Worm (Caenorhabditis elegans) whole organism, late embryonic: ENCODE results near the gene T19D12.4.

Experiments
- C08G9.2 ChIP-seq: sonication (generic microtip); optimal IDR thresholded peaks from 2 replicates; lab custom pipeline; 2016; ENCODE audit warnings: mild to moderate bottlenecking, missing genetic modification characterization, moderate library complexity, missing compliant biosample characterization
- F13H6.1 ChIP-seq: sonication (generic microtip); optimal IDR thresholded peaks from 2 replicates; lab custom pipeline; 2016; ENCODE audit warnings: missing genetic modification characterization, missing compliant biosample characterization
- T23F11.4 ChIP-seq: fragments of 200-800 bp; sonication (Bioruptor generic); optimal IDR thresholded peaks from 2 replicates; lab custom pipeline; 2018; ENCODE audit warnings: mild to moderate bottlenecking, missing genetic modification characterization, missing compliant biosample characterization
- Y22D7AL.16 ChIP-seq: sonication (generic microtip); optimal IDR thresholded peaks from 2 replicates; lab custom pipeline; 2016; ENCODE audit warnings: missing genetic modification characterization, missing compliant biosample characterization
- ahr-1 ChIP-seq: sonication (generic microtip); optimal IDR thresholded peaks from 2 replicates; lab custom pipeline; 2016; ENCODE audit warnings: missing genetic modification characterization, missing compliant biosample characterization
- ama-1 ChIP-seq: fragments of 150-350 bp; optimal IDR thresholded peaks from 2 replicates; lab custom pipeline; 2014
- ceh-14 ChIP-seq: sonication (generic microtip); optimal IDR thresholded peaks from 2 replicates; lab custom pipeline; 2016; ENCODE audit warnings: missing genotype, missing genetic modification characterization, missing compliant biosample characterization
- ceh-19 ChIP-seq: fragments of 200-800 bp; sonication (Bioruptor generic); optimal IDR thresholded peaks from 2 replicates; lab custom pipeline; 2018; ENCODE audit warnings: mild to moderate bottlenecking, missing genetic modification characterization, missing compliant biosample characterization
- ceh-30 ChIP-seq: fragments of 150-350 bp; optimal IDR thresholded peaks from 2 replicates; lab custom pipeline; 2014; ENCODE audit warnings: missing biosample characterization, missing genetic modification characterization
- ceh-34 ChIP-seq: sonication (generic microtip); optimal IDR thresholded peaks from 2 replicates; lab custom pipeline; 2016; ENCODE audit warnings: mild to moderate bottlenecking, missing genetic modification characterization, missing compliant biosample characterization
- ceh-45 ChIP-seq: fragments of 200-800 bp; sonication (Bioruptor generic); IDR thresholded peaks from 2 replicates; pipeline ENCODE4 v1.3.6; 2022; ENCODE audit warnings: missing genetic modification reagents, missing genetic modification characterization, missing compliant biosample characterization
- ceh-48 ChIP-seq: sonication (generic microtip); optimal IDR thresholded peaks from 2 replicates; lab custom pipeline; 2016; ENCODE audit warnings: missing genetic modification characterization, inconsistent platforms, missing compliant biosample characterization
- che-1 ChIP-seq: sonication (generic microtip); optimal IDR thresholded peaks from 2 replicates; lab custom pipeline; 2016; ENCODE audit warnings: mild to moderate bottlenecking, missing genetic modification characterization, missing compliant biosample characterization
- dve-1 ChIP-seq: sonication (generic microtip); optimal IDR thresholded peaks from 2 replicates; lab custom pipeline; 2017; ENCODE audit warnings: antibody characterized with exemption, mild to moderate bottlenecking, missing genetic modification characterization, missing compliant biosample characterization
- ets-4 ChIP-seq: sonication (generic microtip); optimal IDR thresholded peaks from 2 replicates; lab custom pipeline; 2016; ENCODE audit warnings: missing genetic modification characterization, missing compliant biosample characterization
- eyg-1 ChIP-seq: sonication (generic microtip); optimal IDR thresholded peaks from 2 replicates; lab custom pipeline; 2016; ENCODE audit warnings: missing genotype, missing genetic modification characterization, missing compliant biosample characterization
- fkh-10 ChIP-seq: fragments of 150-350 bp; optimal IDR thresholded peaks from 2 replicates; lab custom pipeline; 2014; ENCODE audit warnings: missing biosample characterization, missing genetic modification reagents, missing genetic modification characterization
- fkh-6 ChIP-seq: sonication (generic microtip); optimal IDR thresholded peaks from 2 replicates; lab custom pipeline; 2016; ENCODE audit warnings: missing genetic modification characterization, missing compliant biosample characterization
- hlh-13 ChIP-seq: fragments of 200-800 bp; sonication (Bioruptor generic); optimal IDR thresholded peaks from 2 replicates; lab custom pipeline; 2018; ENCODE audit warnings: mild to moderate bottlenecking, missing genetic modification characterization, missing compliant biosample characterization
- hlh-15 ChIP-seq: sonication (generic microtip); optimal IDR thresholded peaks from 2 replicates; lab custom pipeline; 2016; ENCODE audit warnings: missing genetic modification characterization, missing compliant biosample characterization
- hlh-30 ChIP-seq: sonication (generic microtip); optimal IDR thresholded peaks from 2 replicates; lab custom pipeline; 2017; ENCODE audit warnings: antibody characterized with exemption, missing genetic modification characterization, missing compliant biosample characterization; ENCODE audit not compliant: insufficient read depth
- hlh-8 ChIP-seq: sonication (generic microtip); optimal IDR thresholded peaks from 2 replicates; lab custom pipeline; 2016; ENCODE audit warnings: missing genotype, missing genetic modification characterization, missing compliant biosample characterization
- lim-6 ChIP-seq: sonication (generic microtip); optimal IDR thresholded peaks from 2 replicates; lab custom pipeline; 2016; ENCODE audit warnings: missing genetic modification characterization, missing compliant biosample characterization
- odd-2 ChIP-seq: sonication (generic microtip); optimal IDR thresholded peaks from 2 replicates; lab custom pipeline; 2017; ENCODE audit warnings: antibody characterized with exemption, mild to moderate bottlenecking, missing genetic modification characterization, missing compliant biosample characterization
- pha-2 ChIP-seq: sonication (generic microtip); optimal IDR thresholded peaks from 2 replicates; lab custom pipeline; 2017; ENCODE audit warnings: mild to moderate bottlenecking, missing genetic modification characterization, missing compliant biosample characterization
- pha-4 ChIP-seq: fragments of 150-350 bp; optimal IDR thresholded peaks from 2 replicates; lab custom pipeline; 2018; ENCODE audit warnings: missing biosample characterization, missing genetic modification reagents, missing genetic modification characterization
- pqm-1 ChIP-seq: sonication (generic microtip); optimal IDR thresholded peaks from 2 replicates; lab custom pipeline; 2016; ENCODE audit warnings: missing genetic modification characterization, missing compliant biosample characterization
- ref-2 ChIP-seq: sonication (generic microtip); optimal IDR thresholded peaks from 2 replicates; lab custom pipeline; 2016; ENCODE audit warnings: missing genetic modification characterization, missing compliant biosample characterization
- sdc-2 ChIP-seq: sonication (generic microtip); optimal IDR thresholded peaks from 2 replicates; lab custom pipeline; 2016; ENCODE audit warnings: missing genotype, missing genetic modification characterization, missing compliant biosample characterization
- sox-2 ChIP-seq: fragments of 200-800 bp; sonication (Bioruptor generic); IDR thresholded peaks from 2 replicates; pipeline ENCODE4 v1.3.6; 2022; ENCODE audit warnings: missing genetic modification reagents, missing genetic modification characterization, missing compliant biosample characterization
- sox-4 ChIP-seq: sonication (generic microtip); optimal IDR thresholded peaks from 2 replicates; lab custom pipeline; 2017; ENCODE audit warnings: mild to moderate bottlenecking, missing genetic modification characterization, inconsistent platforms, missing compliant biosample characterization
- syd-9 ChIP-seq: sonication (generic microtip); optimal IDR thresholded peaks from 2 replicates; lab custom pipeline; 2016; ENCODE audit warnings: mild to moderate bottlenecking, missing genetic modification characterization, moderate library complexity, missing compliant biosample characterization
- tbx-2 ChIP-seq: sonication (generic microtip); optimal IDR thresholded peaks from 2 replicates; lab custom pipeline; 2016; ENCODE audit warnings: missing genetic modification characterization, missing compliant biosample characterization
- tbx-7 ChIP-seq: sonication (generic microtip); optimal IDR thresholded peaks from 2 replicates; lab custom pipeline; 2016; ENCODE audit warnings: missing genotype, missing genetic modification characterization, missing compliant biosample characterization
- unc-3 ChIP-seq, 2 experiments: fragments of 200-800 bp in 1 of 2; sonication (Bioruptor generic) in 1 of 2; sonication (generic microtip) in 1 of 2; conservative IDR thresholded peaks in 1 of 2; optimal IDR thresholded peaks in 1 of 2; 2 replicates each; pipeline versions ENCODE4 v1.3.6 to Lab custom; 2016 to 2022; ENCODE audit warnings: missing compliant biosample characterization in 2 of 2, missing genetic modification characterization in 2 of 2, missing genetic modification reagents in 1 of 2
- unc-86 ChIP-seq: sonication (generic microtip); optimal IDR thresholded peaks from 2 replicates; lab custom pipeline; 2016; ENCODE audit warnings: missing genetic modification characterization, missing compliant biosample characterization

Gene T19D12.4

DNA sequence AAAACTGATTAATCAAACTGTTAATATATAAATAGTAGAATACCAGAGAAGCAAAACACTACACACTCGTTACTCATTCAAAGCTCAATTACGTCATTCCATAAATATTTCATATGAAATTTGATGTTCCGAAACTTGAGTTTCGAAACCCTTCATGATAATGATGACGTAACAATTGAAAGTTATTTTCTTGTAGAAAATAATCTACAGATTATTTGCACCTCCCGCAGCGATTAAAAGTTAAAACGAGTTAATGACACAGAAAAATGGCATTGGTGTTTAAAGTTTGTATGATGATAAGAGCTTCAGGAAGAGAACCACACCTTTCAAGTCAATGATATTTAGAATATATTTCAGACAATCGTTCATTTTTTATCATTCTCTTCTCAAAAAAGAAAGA is 43.0 kb downstream of the T19D12.4 start, which contains the start of gene H43E16.1:
Gene H43E16.1 (plus strand): TSS at position 375 of the 400 bp plus-strand sequence.
- TF ChIP-seq pqm-1 (tag; lab: Kevin White, UChicago) (no peak), hlh-30 (tag; lab: Kevin White, UChicago) (no peak), unc-86 (tag; lab: Kevin White, UChicago) (no peak), ama-1 (lab: Kevin White, UChicago) (no peak), T23F11.4 (GFP tag; lab: Kevin White, UChicago) (no peak), che-1 (no peak), ceh-19 (GFP tag; lab: Kevin White, UChicago) (no peak), fkh-6 (tag; lab: Kevin White, UChicago) (no peak), dve-1 (tag; lab: Kevin White, UChicago) (no peak), tbx-7 (tag; lab: Kevin White, UChicago) (no peak), unc-3 (GFP tag; conservative IDR thresholded peaks at IDR 0.05; lab: Robert Waterston, UW) (no peak), unc-3 (tag; optimal IDR thresholded peaks at IDR 0.05; lab: Kevin White, UChicago) (no peak), eyg-1 (no peak), hlh-15 (no peak), ahr-1 (tag; lab: Kevin White, UChicago) (no peak), lim-6 (tag; lab: Kevin White, UChicago) (no peak), ceh-48 (tag; lab: Kevin White, UChicago) (no peak), sox-2 (GFP tag; lab: Robert Waterston, UW) (no peak), sdc-2 (tag; lab: Kevin White, UChicago) (no peak), F13H6.1 (tag; lab: Kevin White, UChicago) (no peak), ceh-14 (tag; lab: Kevin White, UChicago) (no peak)

DNA sequence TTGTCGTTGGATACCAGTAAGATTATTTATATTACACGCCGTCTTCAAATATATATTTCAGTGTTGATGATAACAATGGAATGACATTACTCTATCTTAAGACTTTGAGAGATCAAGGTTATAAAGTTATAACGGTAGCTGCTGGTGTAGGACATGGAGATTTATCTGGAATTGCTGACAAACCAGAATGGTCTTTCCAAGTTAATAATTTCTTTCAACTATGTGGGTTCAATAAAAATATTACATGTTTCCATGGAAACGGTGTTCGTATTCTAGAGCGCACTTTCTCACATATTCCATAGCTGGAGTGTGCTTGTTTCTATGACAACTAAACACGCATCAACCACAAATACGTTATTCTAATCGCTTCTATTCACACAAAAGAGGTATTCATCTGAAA is 48.8 kb downstream of the T19D12.4 start, which contains the start of gene ift-74:
Gene ift-74 (plus strand): TSS at position 301 of the 400 bp plus-strand sequence.
- TF ChIP-seq hlh-8 (tag; lab: Kevin White, UChicago) (no peak), che-1 (no peak), ets-4 (no peak), ceh-34 (tag; lab: Kevin White, UChicago) (no peak), ceh-14 (tag; lab: Kevin White, UChicago) (no peak), ceh-48 (tag; lab: Kevin White, UChicago) (no peak), sox-4 (no peak), hlh-30 (tag; lab: Kevin White, UChicago) (no peak), fkh-10 (GFP tag; lab: Kevin White, UChicago) (no peak), lim-6 (tag; lab: Kevin White, UChicago) (no peak), odd-2 (tag; lab: Kevin White, UChicago) (no peak), tbx-2 (tag; lab: Kevin White, UChicago) (no peak), pqm-1 (tag; lab: Kevin White, UChicago) (no peak), ref-2 (tag; lab: Kevin White, UChicago) (no peak), Y22D7AL.16 (tag; lab: Kevin White, UChicago) (no peak), fkh-6 (tag; lab: Kevin White, UChicago) (no peak), sox-2 (GFP tag; lab: Robert Waterston, UW) (no peak)
- TF ChIP-seq, all 69 proteins: peak for 0

ce11 chrII:6681478-6681877 is 50.6 kb downstream of the T19D12.4 start:
- no peak for TF ChIP-seq ceh-30 (tag; lab: Kevin White, UChicago)
- TF ChIP-seq hlh-13 (GFP tag; lab: Kevin White, UChicago) = no peak
- no peak for TF ChIP-seq C08G9.2 (tag; lab: Kevin White, UChicago)
- TF ChIP-seq pha-4 (tag; lab: Kevin White, UChicago) = no peak
- TF ChIP-seq fkh-6 (tag; lab: Kevin White, UChicago) = no peak
- TF ChIP-seq unc-86 (tag; lab: Kevin White, UChicago) = no peak

DNA sequence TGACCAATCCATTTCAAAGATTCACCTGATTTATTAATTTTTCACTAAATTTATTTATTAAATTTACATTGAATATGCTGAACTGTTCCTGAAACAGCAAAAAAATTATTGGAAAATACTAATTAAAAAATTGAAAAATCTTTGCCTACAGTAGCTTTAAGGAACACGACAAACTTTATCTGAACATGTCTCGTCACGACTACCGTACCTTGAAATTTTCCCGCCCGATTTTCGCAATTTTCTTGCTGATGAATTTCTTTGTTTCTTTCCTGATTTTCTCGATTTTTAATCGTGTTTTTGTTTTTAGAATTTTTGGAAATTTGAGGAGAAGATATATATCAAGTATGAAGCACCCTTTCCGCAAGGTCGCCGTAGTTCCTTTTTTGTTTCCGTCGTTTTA is 52.0 kb downstream of the T19D12.4 start:
- TF ChIP-seq pha-2 (tag; lab: Kevin White, UChicago) = no peak
- no peak for TF ChIP-seq syd-9 (tag; lab: Kevin White, UChicago)
- TF ChIP-seq ceh-45 (GFP tag; lab: Robert Waterston, UW) = no peak
